Worm (Caenorhabditis elegans) whole organism, L4/young adult: ENCODE data around the gene acr-9.

Source experiments
- W03F9.2 ChIP-seq: fragments of 150-350 bp; optimal IDR thresholded peaks from 2 replicates; lab custom pipeline; 2014; ENCODE audit warnings: missing biosample characterization, missing genetic modification characterization
- dao-5 ChIP-seq: sonication (generic microtip); optimal IDR thresholded peaks from 2 replicates; lab custom pipeline; 2016; ENCODE audit warnings: missing genotype, missing genetic modification characterization, moderate library complexity, missing compliant biosample characterization

DNA sequence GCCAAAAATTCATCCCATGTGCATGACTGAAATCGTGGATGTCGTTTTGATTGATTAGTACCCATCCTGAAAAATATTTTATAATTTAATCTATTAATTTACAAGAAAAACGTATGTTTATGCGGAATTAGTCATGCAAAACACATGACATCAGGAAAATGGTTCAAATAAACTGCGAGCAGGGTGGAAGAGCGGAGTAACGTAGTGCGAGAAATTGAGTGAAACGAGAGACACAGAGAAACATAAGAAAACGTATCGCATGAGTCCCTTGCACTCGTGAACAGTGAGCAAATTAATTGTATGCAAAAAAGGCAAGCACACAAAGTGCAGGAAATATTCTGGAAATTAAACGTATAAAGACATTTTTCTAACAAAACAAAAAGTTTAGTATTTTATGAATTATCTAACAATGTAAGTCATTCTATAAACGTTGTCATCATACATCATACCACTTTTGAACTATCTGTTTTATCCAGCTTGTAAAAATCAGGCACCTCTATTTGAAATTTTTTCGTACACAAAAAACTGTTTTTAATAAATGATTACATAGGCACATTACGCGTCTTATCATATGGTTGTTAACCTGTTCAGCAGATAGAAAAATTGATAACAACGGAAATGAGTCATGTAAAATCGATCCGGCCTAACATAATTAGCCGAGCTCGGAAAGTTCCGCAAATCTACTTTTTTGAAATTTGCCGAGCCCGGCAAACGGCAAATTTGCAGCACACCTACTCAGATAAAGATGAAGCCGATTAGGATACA is 50.5 kb downstream of the acr-9 start, which contains the start of gene F54B11.5:
- TF ChIP-seq W03F9.2 (tag; lab: Kevin White, UChicago) (no peak), dao-5 (no peak)
